Worm (Caenorhabditis elegans): ENCODE measurements around the gene C02F5.13.
A peak's percentile ranks its signal among the peaks of the same experiment; 100 is the strongest.

The C02F5.13 gene

DNA sequence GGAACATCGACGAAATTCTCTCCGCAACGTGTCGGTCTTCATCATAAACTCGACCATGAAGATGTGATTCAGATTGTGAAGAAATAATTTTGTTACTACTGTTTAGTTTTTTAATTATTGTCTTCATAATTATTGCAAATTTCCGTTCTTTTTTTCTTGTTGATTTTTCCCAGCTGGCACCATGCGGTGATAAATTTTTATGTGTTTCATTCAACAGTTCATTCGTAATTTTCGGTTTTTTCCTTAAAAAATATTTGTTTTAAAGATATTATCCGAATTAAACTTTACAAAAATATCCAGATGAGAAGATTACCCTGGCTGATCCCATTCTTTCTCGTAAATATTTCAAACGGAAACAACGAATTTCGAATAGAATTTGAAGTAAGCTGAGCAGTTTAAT is at the start of gene C02F5.13:
Gene C02F5.13 (plus strand): TSS at position 301 of the 400 bp plus-strand sequence.
- TF ChIP-seq ceh-16 (tag; optimal IDR thresholded peaks at IDR 0.05), result no peak
- no peak for TF ChIP-seq unc-39 (tag; optimal IDR thresholded peaks at IDR 0.05)
- no peak for TF ChIP-seq alr-1 (tag; optimal IDR thresholded peaks at IDR 0.05)
- no peak for TF ChIP-seq ztf-11 (tag; optimal IDR thresholded peaks at IDR 0.05)
- TF ChIP-seq ama-1 (optimal IDR thresholded peaks at IDR 0.05), result no peak
- TF ChIP-seq sma-9 (GFP tag; optimal IDR thresholded peaks at IDR 0.05), result no peak
- TF ChIP-seq sma-9 (tag; optimal IDR thresholded peaks at IDR 0.05), result no peak
- no peak for TF ChIP-seq nhr-21 (tag; optimal IDR thresholded peaks at IDR 0.05)
- no peak for TF ChIP-seq gmeb-1 (tag; optimal IDR thresholded peaks at IDR 0.05)
- TF ChIP-seq fos-1 (tag; optimal IDR thresholded peaks at IDR 0.05), result no peak
- no peak for TF ChIP-seq F13H6.1 (tag; optimal IDR thresholded peaks at IDR 0.05)
- TF ChIP-seq aly-2 (tag; optimal IDR thresholded peaks at IDR 0.05), result no peak
- TF ChIP-seq mab-5 (tag; optimal IDR thresholded peaks at IDR 0.05), result no peak
- no peak for TF ChIP-seq C34F6.9 (tag; optimal IDR thresholded peaks at IDR 0.05)
- TF ChIP-seq nhr-11 (tag; optimal IDR thresholded peaks at IDR 0.05), result no peak
- no peak for TF ChIP-seq lsy-2 (tag; optimal IDR thresholded peaks at IDR 0.05)
- TF ChIP-seq crh-2 (tag; optimal IDR thresholded peaks at IDR 0.05), result no peak
- no peak for TF ChIP-seq mbf-1 (tag; optimal IDR thresholded peaks at IDR 0.05)

DNA sequence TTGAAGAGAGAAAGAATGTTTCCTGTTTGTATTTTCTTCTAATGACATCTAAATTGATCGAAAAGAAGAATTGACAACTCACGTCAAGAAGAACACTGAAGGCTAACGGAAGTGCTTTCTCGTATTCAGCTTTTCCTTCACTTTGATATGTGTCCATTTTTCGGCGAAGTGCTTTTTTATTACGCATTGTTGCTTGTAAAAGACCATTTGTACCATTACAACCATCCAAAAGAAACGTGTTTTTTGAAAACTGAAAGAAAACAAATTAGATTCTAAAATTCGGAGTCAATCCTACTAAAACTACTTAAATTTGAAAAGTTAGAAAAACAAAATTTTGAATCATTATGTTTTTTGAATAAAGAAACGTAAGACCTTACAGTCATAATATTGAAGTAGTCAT is 48.1 kb upstream of the C02F5.13 start:
- no peak for TF ChIP-seq mdl-1 (tag; optimal IDR thresholded peaks at IDR 0.05)

DNA sequence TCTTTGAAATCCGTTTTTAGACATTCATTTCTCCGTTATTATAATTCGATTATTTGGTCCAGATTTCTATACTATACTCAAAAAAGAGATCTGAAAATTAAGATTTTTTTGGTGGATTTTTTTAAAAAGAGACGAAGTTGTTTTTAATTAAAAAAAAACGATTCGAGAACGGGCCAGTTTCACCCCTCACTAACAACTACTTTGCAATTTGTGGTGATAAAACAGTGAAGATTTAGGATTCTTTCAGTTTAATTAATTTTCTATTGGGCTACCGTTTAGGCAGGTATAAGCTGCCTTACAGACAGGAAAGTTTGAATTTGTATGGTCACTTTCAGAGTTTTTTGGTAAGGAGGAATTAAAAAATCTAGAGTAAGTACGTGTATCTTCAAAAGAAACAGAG is 46.0 kb upstream of the C02F5.13 start, which contains the start of gene unc-36:
Gene unc-36 (minus strand): TSS at position 101 of the 400 bp plus-strand sequence.
- TF ChIP-seq sma-3 (GFP tag; optimal IDR thresholded peaks at IDR 0.05) (no peak), nhr-129 (tag; optimal IDR thresholded peaks at IDR 0.05) (no peak), nhr-10 (tag; optimal IDR thresholded peaks at IDR 0.05) (no peak), unc-39 (tag; optimal IDR thresholded peaks at IDR 0.05) (no peak), elt-1 (tag; optimal IDR thresholded peaks at IDR 0.05) (no peak), elt-3 (tag; optimal IDR thresholded peaks at IDR 0.05) (no peak), R02D3.7 (tag; optimal IDR thresholded peaks at IDR 0.05) (no peak), lin-11 (tag; optimal IDR thresholded peaks at IDR 0.05) (no peak), F13H6.1 (tag; optimal IDR thresholded peaks at IDR 0.05) (no peak), mbf-1 (tag; optimal IDR thresholded peaks at IDR 0.05) (no peak), ceh-82 (tag; optimal IDR thresholded peaks at IDR 0.05) (no peak), lin-13 (GFP tag; optimal IDR thresholded peaks at IDR 0.05) (no peak), crh-2 (tag; optimal IDR thresholded peaks at IDR 0.05) (no peak), snpc-4 (tag; optimal IDR thresholded peaks at IDR 0.05) (no peak)

ce11 chrIII:8201760-8202159 is 45.4 kb upstream of the C02F5.13 start:
- TF ChIP-seq R02D3.7 (tag; optimal IDR thresholded peaks at IDR 0.05), result no peak
- TF ChIP-seq lin-13 (GFP tag; optimal IDR thresholded peaks at IDR 0.05), result peak; percentile 23
- no peak for TF ChIP-seq ztf-4 (tag; optimal IDR thresholded peaks at IDR 0.05)
- no peak for TF ChIP-seq ama-1 (optimal IDR thresholded peaks at IDR 0.05)
- peak; percentile 33 for TF ChIP-seq mab-5 (tag; optimal IDR thresholded peaks at IDR 0.05)
- TF ChIP-seq nhr-129 (tag; optimal IDR thresholded peaks at IDR 0.05), result peak; percentile 46
- peak; percentile 77 for TF ChIP-seq F13H6.1 (tag; optimal IDR thresholded peaks at IDR 0.05)
- TF ChIP-seq sma-9 (GFP tag; optimal IDR thresholded peaks at IDR 0.05), result peak; percentile 41
- TF ChIP-seq sma-9 (tag; optimal IDR thresholded peaks at IDR 0.05), result no peak
- no peak for TF ChIP-seq ceh-82 (tag; optimal IDR thresholded peaks at IDR 0.05)
- peak; percentile 43 for TF ChIP-seq Y55F3AM.14 (GFP tag; optimal IDR thresholded peaks at IDR 0.05)
- TF ChIP-seq aly-2 (tag; optimal IDR thresholded peaks at IDR 0.05), result no peak
- TF ChIP-seq skn-1 (tag; optimal IDR thresholded peaks at IDR 0.05), result no peak
- TF ChIP-seq lsy-2 (tag; optimal IDR thresholded peaks at IDR 0.05), result peak in 1 of 2 experiments; percentile 68
- peak; percentile 30 for TF ChIP-seq lin-11 (tag; optimal IDR thresholded peaks at IDR 0.05)
- peak; percentile 83 for TF ChIP-seq unc-55 (GFP tag; optimal IDR thresholded peaks at IDR 0.05)
- peak; percentile 49 for TF ChIP-seq crh-2 (tag; optimal IDR thresholded peaks at IDR 0.05)
- no peak for TF ChIP-seq elt-3 (tag; optimal IDR thresholded peaks at IDR 0.05)
- TF ChIP-seq gmeb-1 (tag; optimal IDR thresholded peaks at IDR 0.05), result no peak
- no peak for TF ChIP-seq egl-27 (tag; optimal IDR thresholded peaks at IDR 0.05)
- TF ChIP-seq ztf-1 (GFP tag; conservative IDR thresholded peaks at IDR 0.05), result no peak
- TF ChIP-seq C34F6.9 (tag; optimal IDR thresholded peaks at IDR 0.05), result peak; percentile 74
- peak; percentile 56 for TF ChIP-seq zag-1 (tag; optimal IDR thresholded peaks at IDR 0.05)
- no peak for TF ChIP-seq dmd-4 (tag; optimal IDR thresholded peaks at IDR 0.05)
- TF ChIP-seq sem-4 (tag; optimal IDR thresholded peaks at IDR 0.05), result peak; percentile 41

Measured in whole organism, L2 larva.